Worm (Caenorhabditis elegans) whole organism, young adult: ENCODE data around the gene F25B4.8.

Experiments used
- B0019.2 ChIP-seq: fragments of 200-800 bp; sonication (Bioruptor generic); conservative IDR thresholded peaks from 2 replicates; pipeline ENCODE4 v1.3.6; 2022; ENCODE audit warnings: missing genetic modification reagents, missing genetic modification characterization, missing compliant biosample characterization
- B0261.1 ChIP-seq: sonication (generic microtip); optimal IDR thresholded peaks from 2 replicates; lab custom pipeline; 2016; ENCODE audit warnings: mild to moderate bottlenecking, missing genetic modification characterization, moderate library complexity, missing compliant biosample characterization
- C17E4.6 ChIP-seq: fragments of 200-800 bp; sonication (Bioruptor generic); IDR thresholded peaks from 2 replicates; pipeline ENCODE4 v1.3.6; 2022; ENCODE audit warnings: missing genetic modification reagents, missing genetic modification characterization, missing compliant biosample characterization
- F23B12.7 ChIP-seq: sonication (generic microtip); optimal IDR thresholded peaks from 2 replicates; lab custom pipeline; 2017; ENCODE audit warnings: missing genetic modification characterization, mild to moderate bottlenecking, missing compliant biosample characterization, antibody characterized with exemption, moderate library complexity; ENCODE audit not compliant: insufficient read depth
- K11D2.4 ChIP-seq: fragments of 200-800 bp; sonication (Bioruptor generic); IDR thresholded peaks from 2 replicates; pipeline ENCODE4 v1.3.6; 2022; ENCODE audit warnings: missing genetic modification reagents, missing genetic modification characterization, missing compliant biosample characterization
- K12H6.12 ChIP-seq: fragments of 200-800 bp; sonication (Bioruptor generic); optimal IDR thresholded peaks from 2 replicates; lab custom pipeline; 2018; ENCODE audit warnings: mild to moderate bottlenecking, missing genetic modification characterization, missing compliant biosample characterization
- Y79H2A.3 ChIP-seq: fragments of 200-800 bp; sonication (Bioruptor generic); conservative IDR thresholded peaks from 2 replicates; pipeline ENCODE4 v1.3.6; 2022; ENCODE audit warnings: missing genetic modification reagents, missing genetic modification characterization, missing compliant biosample characterization
- Y95B8A.8 ChIP-seq: fragments of 200-800 bp; sonication (Bioruptor generic); IDR thresholded peaks from 2 replicates; pipeline ENCODE4 v1.3.6; 2022; ENCODE audit warnings: missing genetic modification reagents, missing genetic modification characterization, missing compliant biosample characterization
- bed-2 ChIP-seq: fragments of 200-800 bp; sonication (Bioruptor generic); IDR thresholded peaks from 2 replicates; pipeline ENCODE4 v1.3.6; 2022; ENCODE audit warnings: missing genetic modification reagents, missing genetic modification characterization, missing compliant biosample characterization
- cebp-2 ChIP-seq: fragments of 200-800 bp; sonication (Bioruptor generic); IDR thresholded peaks from 2 replicates; pipeline ENCODE4 v1.3.6; 2022; ENCODE audit warnings: missing genetic modification characterization, missing compliant biosample characterization
- ceh-100 ChIP-seq: fragments of 200-800 bp; sonication (Bioruptor generic); IDR thresholded peaks from 2 replicates; pipeline ENCODE4 v1.3.6; 2022; ENCODE audit warnings: missing genetic modification reagents, missing genetic modification characterization, missing compliant biosample characterization
- ceh-79 ChIP-seq: sonication (generic microtip); optimal IDR thresholded peaks from 2 replicates; lab custom pipeline; 2017; ENCODE audit warnings: mild to moderate bottlenecking, missing genetic modification characterization, missing compliant biosample characterization
- chd-7 ChIP-seq: sonication (generic microtip); optimal IDR thresholded peaks from 2 replicates; lab custom pipeline; 2016; ENCODE audit warnings: mild to moderate bottlenecking, missing genetic modification characterization, moderate library complexity, missing compliant biosample characterization
- dpff-1 ChIP-seq: sonication (generic microtip); optimal IDR thresholded peaks from 2 replicates; lab custom pipeline; 2017; ENCODE audit warnings: mild to moderate bottlenecking, missing genetic modification characterization, missing compliant biosample characterization
- egl-18 ChIP-seq: fragments of 200-800 bp; sonication (Bioruptor generic); IDR thresholded peaks from 2 replicates; pipeline ENCODE4 v1.3.6; 2022; ENCODE audit warnings: missing genetic modification reagents, missing genetic modification characterization, missing compliant biosample characterization
- egrh-3 ChIP-seq: fragments of 200-800 bp; sonication (Bioruptor generic); IDR thresholded peaks from 2 replicates; pipeline ENCODE4 v1.3.6; 2022; ENCODE audit warnings: missing genetic modification reagents, missing genetic modification characterization, missing compliant biosample characterization
- ets-4 ChIP-seq: fragments of 200-800 bp; sonication (Bioruptor generic); optimal IDR thresholded peaks from 2 replicates; lab custom pipeline; 2018; ENCODE audit warnings: mild to moderate bottlenecking, missing genetic modification characterization, missing compliant biosample characterization
- hlh-12 ChIP-seq: sonication (generic microtip); optimal IDR thresholded peaks from 2 replicates; lab custom pipeline; 2016; ENCODE audit warnings: missing genetic modification characterization, missing compliant biosample characterization
- hmg-20 ChIP-seq: fragments of 200-800 bp; sonication (Bioruptor generic); IDR thresholded peaks from 2 replicates; pipeline ENCODE4 v1.3.6; 2022; ENCODE audit warnings: missing genetic modification reagents, missing genetic modification characterization, missing compliant biosample characterization
- madf-3 ChIP-seq: fragments of 200-800 bp; sonication (Bioruptor generic); IDR thresholded peaks from 2 replicates; pipeline ENCODE4 v1.3.6; 2022; ENCODE audit warnings: missing genetic modification reagents, missing genetic modification characterization, missing compliant biosample characterization
- madf-8 ChIP-seq: fragments of 200-800 bp; sonication (Bioruptor generic); conservative IDR thresholded peaks from 2 replicates; pipeline ENCODE4 v1.3.6; 2022; ENCODE audit warnings: missing genetic modification reagents, missing genetic modification characterization, missing compliant biosample characterization
- mel-28 ChIP-seq: sonication (generic microtip); optimal IDR thresholded peaks from 2 replicates; lab custom pipeline; 2016; ENCODE audit warnings: borderline replicate concordance, mild to moderate bottlenecking, missing genetic modification characterization, missing compliant biosample characterization
- nhr-120 ChIP-seq: fragments of 200-800 bp; sonication (Bioruptor generic); IDR thresholded peaks from 2 replicates; pipeline ENCODE4 v1.3.6; 2022; ENCODE audit warnings: missing genetic modification characterization, missing compliant biosample characterization
- pbrm-1 ChIP-seq: fragments of 200-800 bp; sonication (Bioruptor generic); IDR thresholded peaks from 2 replicates; pipeline ENCODE4 v1.3.6; 2022; ENCODE audit warnings: missing genetic modification reagents, missing genetic modification characterization, missing compliant biosample characterization
- rpc-1 ChIP-seq, 2 experiments: fragments of 150-350 bp in 1 of 2; sonication (generic microtip) in 1 of 2; optimal IDR thresholded peaks; 2 replicates each; lab custom pipeline; 2014 to 2018; ENCODE audit warnings: missing biosample characterization in 1 of 2, missing genetic modification characterization in 1 of 2, missing genetic modification reagents in 1 of 2, missing genotype in 1 of 2
- snpc-1.3 ChIP-seq: sonication (generic microtip); optimal IDR thresholded peaks from 2 replicates; lab custom pipeline; 2017; ENCODE audit warnings: missing genetic modification characterization, mild to moderate bottlenecking, missing compliant biosample characterization, antibody characterized with exemption, moderate library complexity, missing genotype, missing genetic modification reagents; ENCODE audit not compliant: insufficient read depth
- snpc-3.4 ChIP-seq: sonication (generic microtip); optimal IDR thresholded peaks from 2 replicates; lab custom pipeline; 2017; ENCODE audit warnings: missing genetic modification characterization, mild to moderate bottlenecking, missing compliant biosample characterization, antibody characterized with exemption, moderate library complexity, missing genotype, missing genetic modification reagents
- snpc-4 ChIP-seq, 5 experiments: fragments of 150-350 bp in 1 of 5; sonication (generic microtip) in 4 of 5; optimal IDR thresholded peaks; 2 replicates each; lab custom pipeline; 2014 to 2018; ENCODE audit warnings: missing genetic modification characterization in 5 of 5, missing biosample characterization in 3 of 5, antibody characterized with exemption in 2 of 5, mild to moderate bottlenecking in 2 of 5, missing compliant biosample characterization in 2 of 5, missing genotype in 2 of 5, moderate library complexity in 2 of 5, missing genetic modification reagents in 1 of 5
- somi-1 ChIP-seq: fragments of 200-800 bp; sonication (Bioruptor generic); optimal IDR thresholded peaks from 2 replicates; lab custom pipeline; 2018; ENCODE audit warnings: mild to moderate bottlenecking, missing genetic modification characterization, missing compliant biosample characterization
- tbx-9 ChIP-seq: sonication (generic microtip); optimal IDR thresholded peaks from 2 replicates; lab custom pipeline; 2016; ENCODE audit warnings: borderline replicate concordance, missing genetic modification characterization, inconsistent platforms, missing compliant biosample characterization
- tlf-1 ChIP-seq: fragments of 200-800 bp; sonication (Bioruptor generic); optimal IDR thresholded peaks from 2 replicates; lab custom pipeline; 2018; ENCODE audit warnings: mild to moderate bottlenecking, missing genetic modification characterization, missing compliant biosample characterization
- zfh-2 ChIP-seq: fragments of 200-800 bp; sonication (Bioruptor generic); conservative IDR thresholded peaks from 2 replicates; pipeline ENCODE4 v1.3.6; 2022; ENCODE audit warnings: missing genetic modification reagents, missing genetic modification characterization, missing compliant biosample characterization
- ztf-18 ChIP-seq: sonication (generic microtip); optimal IDR thresholded peaks from 2 replicates; lab custom pipeline; 2016; ENCODE audit warnings: missing genotype, mild to moderate bottlenecking, missing genetic modification characterization, missing compliant biosample characterization
- ztf-28 ChIP-seq: fragments of 200-800 bp; sonication (Bioruptor generic); IDR thresholded peaks from 2 replicates; pipeline ENCODE4 v1.3.6; 2022; ENCODE audit warnings: missing genetic modification reagents, missing genetic modification characterization, missing compliant biosample characterization

F25B4.8 gene

ce11 chrV:5691665-5692407, at the start of gene F25B4.8:
Gene F25B4.8, minus strand, starts transcription at chrV:5691715.
- no peak for TF ChIP-seq Y95B8A.8 (GFP tag; lab: Robert Waterston, UW)
- TF ChIP-seq tbx-9 (tag; lab: Kevin White, UChicago) = no peak
- TF ChIP-seq K11D2.4 (GFP tag; lab: Robert Waterston, UW) = no peak
- no peak for TF ChIP-seq Y79H2A.3 (GFP tag; lab: Robert Waterston, UW)
- no peak for TF ChIP-seq snpc-3.4 (tag; lab: Kevin White, UChicago)
- no peak for TF ChIP-seq snpc-1.3
- no peak for TF ChIP-seq K12H6.12 (tag; lab: Kevin White, UChicago)
- TF ChIP-seq F23B12.7 (tag; lab: Kevin White, UChicago) = no peak
- TF ChIP-seq B0019.2 (GFP tag; lab: Robert Waterston, UW) = no peak
- no peak for TF ChIP-seq B0261.1 (tag; lab: Kevin White, UChicago)
- TF ChIP-seq, all 124 proteins: peak for 0

DNA sequence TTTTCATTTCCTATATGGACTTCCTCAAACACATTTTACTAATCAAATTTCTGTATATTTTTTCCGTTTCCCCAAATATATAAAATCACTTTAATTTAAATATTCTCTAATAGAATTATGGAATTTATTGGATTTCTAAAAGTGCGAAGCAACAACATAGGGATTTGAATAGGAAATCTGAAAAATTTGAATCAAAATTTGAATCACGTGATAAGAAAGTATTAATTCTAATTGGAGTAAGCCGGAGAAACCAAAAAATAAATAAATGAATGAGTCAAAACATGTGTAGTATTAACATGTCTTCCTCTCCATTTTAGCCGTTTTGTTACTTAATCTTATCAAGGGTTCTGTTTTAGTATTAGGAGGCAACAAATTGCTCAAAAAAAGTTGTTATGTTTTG, 49.7 kb upstream of the F25B4.8 start:
- TF ChIP-seq hlh-12 (no peak), chd-7 (tag; lab: Kevin White, UChicago) (no peak), B0019.2 (GFP tag; lab: Robert Waterston, UW) (no peak), mel-28 (tag; lab: Kevin White, UChicago) (no peak), dpff-1 (no peak), cebp-2 (no peak), madf-8 (GFP tag; lab: Robert Waterston, UW) (no peak), hmg-20 (GFP tag; lab: Robert Waterston, UW) (no peak), madf-3 (GFP tag; lab: Robert Waterston, UW) (no peak)

DNA sequence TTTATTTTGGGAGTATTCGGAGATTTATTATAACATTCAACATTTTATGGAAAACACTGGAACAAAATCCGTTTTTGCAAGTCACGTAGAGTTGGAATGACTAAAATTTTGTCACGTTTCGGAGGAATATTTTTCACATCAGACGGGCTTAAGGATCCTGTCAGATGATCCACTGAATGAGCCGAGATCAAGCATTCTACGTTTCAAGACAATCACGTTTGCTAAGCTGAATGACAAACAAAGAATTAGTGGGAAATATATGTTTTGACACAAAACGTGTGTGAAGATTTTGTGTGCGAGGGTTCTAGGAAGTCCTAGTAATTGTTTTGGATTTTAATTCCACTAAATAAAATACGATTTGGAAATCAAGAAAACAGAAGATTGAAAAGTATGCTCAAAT, 47.9 kb upstream of the F25B4.8 start:
- no peak for TF ChIP-seq somi-1 (GFP tag; lab: Kevin White, UChicago)
- TF ChIP-seq ets-4 (GFP tag; lab: Kevin White, UChicago) = no peak
- TF ChIP-seq rpc-1 (optimal IDR thresholded peaks at IDR 0.05; lab: Kevin White, UChicago) = no peak
- no peak for TF ChIP-seq rpc-1 (tag; optimal IDR thresholded peaks at IDR 0.05; lab: Kevin White, UChicago)
- no peak for TF ChIP-seq hmg-20 (GFP tag; lab: Robert Waterston, UW)
- TF ChIP-seq ceh-79 = no peak
- no peak for TF ChIP-seq tlf-1 (GFP tag; lab: Kevin White, UChicago)
- TF ChIP-seq C17E4.6 (GFP tag; lab: Robert Waterston, UW) = no peak
- no peak for TF ChIP-seq egrh-3 (GFP tag; lab: Robert Waterston, UW)
- TF ChIP-seq pbrm-1 (GFP tag; lab: Robert Waterston, UW) = no peak
- no peak for TF ChIP-seq bed-2 (GFP tag; lab: Robert Waterston, UW)
- no peak for TF ChIP-seq nhr-120 (GFP tag; lab: Robert Waterston, UW)
- no peak for TF ChIP-seq zfh-2
- TF ChIP-seq egl-18 = no peak
- no peak for TF ChIP-seq snpc-4 (GFP tag; optimal IDR thresholded peaks at IDR 0.05; lab: Kevin White, UChicago)
- no peak for TF ChIP-seq snpc-4 (tag; optimal IDR thresholded peaks at IDR 0.05; lab: Kevin White, UChicago)
- no peak for TF ChIP-seq ztf-18
- TF ChIP-seq ztf-28 (GFP tag; lab: Robert Waterston, UW) = no peak
- no peak for TF ChIP-seq ceh-100
